Worm (Caenorhabditis elegans): ENCODE measurements around the gene dot-1.3.

DNA sequence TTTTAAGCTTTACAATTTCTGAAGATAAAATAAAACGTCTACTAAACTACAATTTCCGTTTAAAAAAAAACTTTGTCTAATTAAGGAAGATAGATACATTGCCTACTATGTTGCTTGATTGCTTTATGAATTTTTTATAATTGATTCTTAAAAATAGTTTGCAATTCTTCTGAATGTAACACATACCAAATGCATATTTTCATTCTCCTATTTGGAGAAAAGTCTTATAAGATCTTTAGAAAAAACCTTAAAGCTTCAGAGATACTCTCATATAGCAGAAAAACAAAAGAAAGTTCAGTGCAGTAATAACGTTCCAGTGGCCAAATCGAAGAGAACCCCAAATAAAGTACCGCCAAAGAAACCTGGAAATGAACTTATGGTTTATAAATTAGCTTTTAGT is 3.9 kb upstream of the dot-1.3 start, which contains the start of gene phf-32:
- no peak for TF ChIP-seq mep-1 (tag; optimal IDR thresholded peaks at IDR 0.05)
- TF ChIP-seq lin-13 (tag; optimal IDR thresholded peaks at IDR 0.05): no peak
